Fruit fly (Drosophila melanogaster): ENCODE measurements around the gene Pex1.

dm6 chr3L:14125616-14126015, 53.9 kb downstream of the Pex1 start:
- TF ChIP-seq CG4496 (GFP tag; IDR thresholded peaks at IDR 0.05) (no peak), CG15710 (tag; optimal IDR thresholded peaks at IDR 0.05) (no peak), CG10348 (GFP tag; IDR thresholded peaks at IDR 0.05) (no peak), CG12605 (GFP tag; IDR thresholded peaks at IDR 0.05) (no peak), Snoo (tag; optimal IDR thresholded peaks at IDR 0.05) (no peak), EcR (GFP tag; optimal IDR thresholded peaks at IDR 0.05) (no peak), Ets98B (GFP tag; IDR thresholded peaks at IDR 0.05) (no peak), CG34367 (tag; optimal IDR thresholded peaks at IDR 0.05) (no peak), CG13204 (GFP tag; optimal IDR thresholded peaks at IDR 0.05) (no peak), CG32121 (GFP tag; IDR thresholded peaks at IDR 0.05) (no peak), gl (tag; optimal IDR thresholded peaks at IDR 0.05) (no peak), rn (GFP tag; IDR thresholded peaks at IDR 0.05) (no peak), CG8159 (tag; optimal IDR thresholded peaks at IDR 0.05) (no peak)

Measured in whole organism, pupa.